Worm (Caenorhabditis elegans): ENCODE results near the gene lmd-3.

DNA sequence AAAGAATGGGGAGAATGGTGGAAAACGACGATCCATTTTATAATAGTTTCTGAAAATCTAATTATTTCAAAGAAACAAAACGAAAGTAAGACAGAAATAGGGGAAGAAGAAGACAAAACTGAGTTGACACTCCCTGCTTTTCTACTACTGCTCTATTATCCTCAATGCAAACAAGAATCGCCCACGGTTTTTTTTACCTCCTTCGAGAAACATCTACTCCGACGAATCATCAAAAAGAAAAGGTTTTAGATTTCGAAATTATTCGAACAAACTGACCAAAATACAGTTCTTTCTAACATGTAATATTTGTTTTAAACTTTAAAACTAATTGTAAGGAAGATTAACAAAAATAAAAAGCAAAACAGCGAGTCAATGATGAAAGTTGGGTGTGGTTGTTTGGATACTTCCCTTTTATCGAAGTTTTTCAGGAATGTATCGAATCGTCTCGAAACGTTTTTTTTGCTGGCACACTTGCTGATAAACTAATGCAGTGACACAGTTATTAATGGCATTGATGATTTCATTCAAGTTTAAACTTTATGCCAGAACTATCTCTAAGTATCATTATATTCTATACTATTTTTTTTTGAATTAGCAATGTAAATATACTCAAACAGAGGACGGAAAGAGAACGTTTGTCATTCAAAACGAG lies 58.6 kb downstream of the lmd-3 start, which contains the start of gene hsp-17:
- no peak for TF ChIP-seq Y48G9A.11 (GFP tag; IDR thresholded peaks at IDR 0.05)
- no peak for TF ChIP-seq ceh-82 (tag; optimal IDR thresholded peaks at IDR 0.05)
- TF ChIP-seq dpl-1 (GFP tag; optimal IDR thresholded peaks at IDR 0.05), result no peak
- no peak for TF ChIP-seq lir-3 (tag; optimal IDR thresholded peaks at IDR 0.05)
- no peak for TF ChIP-seq attf-4 (tag; optimal IDR thresholded peaks at IDR 0.05)
- TF ChIP-seq pqm-1 (tag; optimal IDR thresholded peaks at IDR 0.05), result peak; percentile 16
- no peak for TF ChIP-seq dve-1 (tag; optimal IDR thresholded peaks at IDR 0.05; ENCODE audit: insufficient read depth)
- no peak for TF ChIP-seq jun-1 (tag; optimal IDR thresholded peaks at IDR 0.05)
- TF ChIP-seq ama-1 (optimal IDR thresholded peaks at IDR 0.05), result no peak
- no peak for TF ChIP-seq Y75B8A.6 (GFP tag; IDR thresholded peaks at IDR 0.05)
